Worm (Caenorhabditis elegans) whole organism, young adult: ENCODE measurements around the gene C04F5.9.

Experiments
- B0035.1 ChIP-seq: sonication (generic microtip); optimal IDR thresholded peaks from 2 replicates; lab custom pipeline; 2016; ENCODE audit warnings: missing genetic modification characterization, mild to moderate bottlenecking, missing compliant biosample characterization, missing genotype, missing genetic modification reagents
- F23B12.7 ChIP-seq: sonication (generic microtip); optimal IDR thresholded peaks from 2 replicates; lab custom pipeline; 2017; ENCODE audit warnings: missing genetic modification characterization, mild to moderate bottlenecking, missing compliant biosample characterization, antibody characterized with exemption, moderate library complexity; ENCODE audit not compliant: insufficient read depth
- F37B4.10 ChIP-seq: fragments of 200-800 bp; sonication (Bioruptor generic); IDR thresholded peaks from 2 replicates; pipeline ENCODE4 v1.3.6; 2022; ENCODE audit warnings: missing genetic modification characterization, missing compliant biosample characterization
- F39B2.1 ChIP-seq: fragments of 200-800 bp; sonication (Bioruptor generic); IDR thresholded peaks from 2 replicates; pipeline ENCODE4 v1.3.6; 2022; ENCODE audit warnings: missing genetic modification reagents, missing genetic modification characterization, missing compliant biosample characterization
- F52B5.7 ChIP-seq: sonication (generic microtip); optimal IDR thresholded peaks from 2 replicates; lab custom pipeline; 2016; ENCODE audit warnings: mild to moderate bottlenecking, missing genetic modification characterization, missing compliant biosample characterization
- F57A8.1 ChIP-seq: fragments of 200-800 bp; sonication (Bioruptor generic); optimal IDR thresholded peaks from 2 replicates; lab custom pipeline; 2018; ENCODE audit warnings: mild to moderate bottlenecking, missing genetic modification characterization, moderate library complexity, missing compliant biosample characterization
- K11D2.4 ChIP-seq: fragments of 200-800 bp; sonication (Bioruptor generic); IDR thresholded peaks from 2 replicates; pipeline ENCODE4 v1.3.6; 2022; ENCODE audit warnings: missing genetic modification reagents, missing genetic modification characterization, missing compliant biosample characterization
- Y67H2A.10 ChIP-seq: fragments of 200-800 bp; sonication (Bioruptor generic); conservative IDR thresholded peaks from 2 replicates; pipeline ENCODE4 v1.3.6; 2022; ENCODE audit warnings: missing genetic modification reagents, missing genetic modification characterization, missing compliant biosample characterization
- ZK185.1 ChIP-seq: sonication (generic microtip); optimal IDR thresholded peaks from 2 replicates; lab custom pipeline; 2016; ENCODE audit warnings: mild to moderate bottlenecking, missing genetic modification characterization, missing compliant biosample characterization; ENCODE audit not compliant: poor library complexity, severe bottlenecking
- akir-1 ChIP-seq: fragments of 200-800 bp; sonication (Bioruptor generic); optimal IDR thresholded peaks from 2 replicates; lab custom pipeline; 2018; ENCODE audit warnings: mild to moderate bottlenecking, missing genetic modification characterization, moderate library complexity, missing compliant biosample characterization
- ama-1 ChIP-seq, 3 experiments: fragments of 150-350 bp in 1 of 3; sonication (generic microtip) in 2 of 3; optimal IDR thresholded peaks; 2 replicates each; lab custom pipeline; 2014 to 2018; ENCODE audit warnings: missing biosample characterization in 2 of 3, missing genetic modification characterization in 2 of 3, missing genetic modification reagents in 2 of 3
- attf-3 ChIP-seq: fragments of 200-800 bp; sonication (Bioruptor generic); conservative IDR thresholded peaks from 2 replicates; pipeline ENCODE4 v1.3.6; 2022; ENCODE audit warnings: missing genetic modification reagents, missing genetic modification characterization, missing compliant biosample characterization
- bed-1 ChIP-seq: fragments of 200-800 bp; sonication (Bioruptor generic); IDR thresholded peaks from 2 replicates; pipeline ENCODE4 v1.3.6; 2022; ENCODE audit warnings: missing genetic modification reagents, missing genetic modification characterization, missing compliant biosample characterization
- bed-2 ChIP-seq: fragments of 200-800 bp; sonication (Bioruptor generic); IDR thresholded peaks from 2 replicates; pipeline ENCODE4 v1.3.6; 2022; ENCODE audit warnings: missing genetic modification reagents, missing genetic modification characterization, missing compliant biosample characterization
- cebp-2 ChIP-seq: fragments of 200-800 bp; sonication (Bioruptor generic); IDR thresholded peaks from 2 replicates; pipeline ENCODE4 v1.3.6; 2022; ENCODE audit warnings: missing genetic modification characterization, missing compliant biosample characterization
- ceh-27 ChIP-seq: fragments of 200-800 bp; sonication (Bioruptor generic); optimal IDR thresholded peaks from 2 replicates; lab custom pipeline; 2018; ENCODE audit warnings: mild to moderate bottlenecking, missing genetic modification characterization, moderate library complexity, missing compliant biosample characterization
- ceh-58 ChIP-seq: fragments of 200-800 bp; sonication (Bioruptor generic); IDR thresholded peaks from 2 replicates; pipeline ENCODE4 v1.3.6; 2022; ENCODE audit warnings: missing genetic modification characterization, missing compliant biosample characterization
- egl-44 ChIP-seq: fragments of 200-800 bp; sonication (Bioruptor generic); IDR thresholded peaks from 2 replicates; pipeline ENCODE4 v1.3.6; 2022; ENCODE audit warnings: missing genetic modification reagents, missing genetic modification characterization, missing compliant biosample characterization
- ets-4 ChIP-seq: fragments of 200-800 bp; sonication (Bioruptor generic); optimal IDR thresholded peaks from 2 replicates; lab custom pipeline; 2018; ENCODE audit warnings: mild to moderate bottlenecking, missing genetic modification characterization, missing compliant biosample characterization
- hlh-12 ChIP-seq: sonication (generic microtip); optimal IDR thresholded peaks from 2 replicates; lab custom pipeline; 2016; ENCODE audit warnings: missing genetic modification characterization, missing compliant biosample characterization
- hrde-1 ChIP-seq: sonication (generic microtip); optimal IDR thresholded peaks from 2 replicates; lab custom pipeline; 2016; ENCODE audit warnings: missing genetic modification characterization, mild to moderate bottlenecking, missing compliant biosample characterization, moderate library complexity, missing genotype, missing genetic modification reagents, borderline replicate concordance
- hsf-1 ChIP-seq: fragments of 200-800 bp; sonication (Bioruptor generic); IDR thresholded peaks from 2 replicates; pipeline ENCODE4 v1.3.6; 2022; ENCODE audit warnings: missing genetic modification reagents, missing genetic modification characterization, missing compliant biosample characterization
- lin-35 ChIP-seq, 3 experiments: fragments of 150-350 bp in 2 of 3; sonication (generic microtip) in 1 of 3; optimal IDR thresholded peaks; 2 replicates each; lab custom pipeline; 2014 to 2018; ENCODE audit warnings: missing biosample characterization in 3 of 3, missing genetic modification characterization in 3 of 3, missing genetic modification reagents in 3 of 3
- nhr-179 ChIP-seq: sonication (generic microtip); optimal IDR thresholded peaks from 2 replicates; lab custom pipeline; 2016; ENCODE audit warnings: mild to moderate bottlenecking, missing genetic modification characterization, missing compliant biosample characterization
- nhr-80 ChIP-seq: sonication (generic microtip); optimal IDR thresholded peaks from 2 replicates; lab custom pipeline; 2016; ENCODE audit warnings: missing genetic modification characterization, missing compliant biosample characterization
- rcor-1 ChIP-seq: fragments of 200-800 bp; sonication (Bioruptor generic); IDR thresholded peaks from 2 replicates; pipeline ENCODE4 v1.3.6; 2022; ENCODE audit warnings: missing genetic modification reagents, missing genetic modification characterization, missing compliant biosample characterization
- rec-8 ChIP-seq, 2 experiments: sonication (generic microtip); optimal IDR thresholded peaks; 2 replicates each; lab custom pipeline; 2016; ENCODE audit warnings: mild to moderate bottlenecking in 2 of 2, missing genetic modification characterization in 2 of 2, missing genetic modification reagents in 2 of 2, missing genotype in 2 of 2, missing biosample characterization in 1 of 2, missing compliant biosample characterization in 1 of 2, moderate library complexity in 1 of 2
- sdz-38 ChIP-seq: sonication (generic microtip); optimal IDR thresholded peaks from 2 replicates; lab custom pipeline; 2016; ENCODE audit warnings: missing genotype, missing genetic modification characterization, missing compliant biosample characterization
- sea-2 ChIP-seq: fragments of 200-800 bp; sonication (Bioruptor generic); IDR thresholded peaks from 2 replicates; pipeline ENCODE4 v1.3.6; 2022; ENCODE audit warnings: missing genetic modification characterization, missing compliant biosample characterization
- unc-130 ChIP-seq: sonication (generic microtip); optimal IDR thresholded peaks from 2 replicates; lab custom pipeline; 2016; ENCODE audit warnings: missing genetic modification reagents, missing genetic modification characterization, missing compliant biosample characterization
- unc-62 ChIP-seq: fragments of 150-350 bp; optimal IDR thresholded peaks from 2 replicates; lab custom pipeline; 2014; ENCODE audit warnings: missing biosample characterization, missing genetic modification reagents, missing genetic modification characterization
- xnd-1 ChIP-seq: sonication (generic microtip); optimal IDR thresholded peaks from 2 replicates; lab custom pipeline; 2016; ENCODE audit warnings: missing genotype, missing genetic modification reagents, missing genetic modification characterization, missing compliant biosample characterization
- zfh-2 ChIP-seq: fragments of 200-800 bp; sonication (Bioruptor generic); conservative IDR thresholded peaks from 2 replicates; pipeline ENCODE4 v1.3.6; 2022; ENCODE audit warnings: missing genetic modification reagents, missing genetic modification characterization, missing compliant biosample characterization
- ztf-25 ChIP-seq: fragments of 200-800 bp; sonication (Bioruptor generic); IDR thresholded peaks from 2 replicates; pipeline ENCODE4 v1.3.6; 2022; ENCODE audit warnings: missing genetic modification reagents, missing genetic modification characterization, missing compliant biosample characterization
- ztf-26 ChIP-seq: sonication (generic microtip); optimal IDR thresholded peaks from 2 replicates; lab custom pipeline; 2017; ENCODE audit warnings: missing genetic modification characterization, missing compliant biosample characterization

Gene C04F5.9

DNA sequence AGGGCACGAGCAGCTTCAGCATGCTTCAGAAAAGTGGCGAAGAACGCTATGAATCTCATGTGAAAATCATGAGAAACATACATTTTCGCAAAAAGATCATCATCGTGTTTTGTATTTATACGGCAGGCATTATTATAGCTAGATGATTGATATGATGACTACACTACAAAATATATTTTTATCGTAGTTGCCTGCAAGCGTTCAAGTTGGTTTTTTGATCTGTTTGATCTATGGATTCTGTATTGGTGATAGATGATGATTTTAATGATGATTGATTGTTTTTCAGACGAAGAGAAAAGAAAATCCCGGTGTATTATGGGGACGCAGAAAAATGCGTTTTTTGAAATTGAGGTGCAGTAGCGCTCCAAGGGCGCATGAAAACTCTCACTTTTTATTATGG lies 8.3 kb downstream of the C04F5.9 start, which contains the start of gene ugt-63:
TSS of gene ugt-63 (minus strand) at position 89 of the 400 bp plus-strand sequence.
- TF ChIP-seq akir-1 (GFP tag; lab: Kevin White, UChicago) (no peak), ama-1 (optimal IDR thresholded peaks at IDR 0.05; lab: Kevin White, UChicago) (no peak), ama-1 (GFP tag; optimal IDR thresholded peaks at IDR 0.05; lab: Kevin White, UChicago) (no peak), ceh-58 (GFP tag; lab: Robert Waterston, UW) (0 out of 2 replicates have a peak, but pooled peaks have one; percentile 18), bed-1 (GFP tag; lab: Robert Waterston, UW) (no peak), sea-2 (GFP tag; lab: Robert Waterston, UW) (no peak)

- TF ChIP-seq B0035.1 (tag; lab: Kevin White, UChicago) (no peak), F57A8.1 (GFP tag; lab: Kevin White, UChicago) (no peak), F52B5.7 (no peak), F39B2.1 (GFP tag; lab: Robert Waterston, UW) (no peak), rec-8 (tag; optimal IDR thresholded peaks at IDR 0.05; lab: Kevin White, UChicago) (no peak), xnd-1 (no peak), ztf-25 (GFP tag; lab: Robert Waterston, UW) (no peak), cebp-2 (GFP tag; lab: Robert Waterston, UW) (no peak), unc-62 (GFP tag; lab: Kevin White, UChicago) (no peak)
These were observed 11.2 kb downstream of the C04F5.9 start, which contains the start of gene srab-3 for ce11 chrV:5107816-5108215. Gene srab-3 (minus strand): TSS chrV:5107916.

DNA sequence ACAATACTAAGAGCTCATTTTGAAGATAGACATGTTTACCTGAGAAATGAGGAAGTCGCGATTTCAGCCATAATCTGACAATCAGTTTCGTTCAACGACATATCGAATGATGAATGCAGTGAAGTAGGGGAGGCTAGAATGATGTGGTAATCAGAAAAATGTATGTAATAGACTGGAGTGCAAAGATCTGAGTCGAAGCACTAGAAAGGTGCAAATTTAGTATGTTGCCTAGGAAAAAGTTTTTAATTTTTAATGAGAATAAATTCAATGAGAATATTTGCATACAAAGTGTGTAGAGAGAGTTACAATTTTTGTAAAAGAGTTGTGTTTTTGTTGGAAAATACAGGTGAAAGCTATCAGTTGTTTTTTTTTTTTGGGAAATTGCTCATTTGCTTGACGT lies 14.1 kb downstream of the C04F5.9 start, which contains the start of gene srab-2:
TSS of gene srab-2 (minus strand) at position 101 of the 400 bp plus-strand sequence.
- TF ChIP-seq nhr-80, result no peak
- no peak for TF ChIP-seq zfh-2 (GFP tag; lab: Robert Waterston, UW)
- TF ChIP-seq ztf-26 (tag; lab: Kevin White, UChicago), result no peak
- no peak for TF ChIP-seq rcor-1
- TF ChIP-seq sdz-38 (tag; lab: Kevin White, UChicago), result no peak
- TF ChIP-seq ZK185.1 (tag; lab: Kevin White, UChicago), result no peak
- TF ChIP-seq hrde-1 (tag; lab: Kevin White, UChicago), result no peak
- no peak for TF ChIP-seq egl-44 (GFP tag; lab: Robert Waterston, UW)
- no peak for TF ChIP-seq ets-4 (GFP tag; lab: Kevin White, UChicago)
- TF ChIP-seq nhr-179, result no peak
- TF ChIP-seq bed-2, result no peak
- no peak for TF ChIP-seq ceh-58 (GFP tag; lab: Robert Waterston, UW)
- no peak for TF ChIP-seq K11D2.4 (GFP tag; lab: Robert Waterston, UW)
- no peak for TF ChIP-seq hlh-12 (tag; lab: Kevin White, UChicago)
- no peak for TF ChIP-seq ceh-27 (GFP tag; lab: Kevin White, UChicago)
- no peak for TF ChIP-seq F23B12.7
- no peak for TF ChIP-seq unc-130 (GFP tag; lab: Kevin White, UChicago)
- TF ChIP-seq lin-35 (GFP tag; optimal IDR thresholded peaks at IDR 0.05; lab: Kevin White, UChicago), result no peak
- TF ChIP-seq Y67H2A.10 (GFP tag; lab: Robert Waterston, UW), result no peak

ce11 chrV:5102017-5102416 lies 17.0 kb downstream of the C04F5.9 start, which contains the start of gene srab-1:
Gene srab-1 (minus strand): TSS chrV:5102117.
- TF ChIP-seq attf-3 (GFP tag; lab: Robert Waterston, UW), result no peak
- TF ChIP-seq F37B4.10 (GFP tag; lab: Robert Waterston, UW), result no peak
- TF ChIP-seq hsf-1, result no peak
- no peak for TF ChIP-seq bed-1 (GFP tag; lab: Robert Waterston, UW)
